Fruit fly (Drosophila melanogaster): Measurements from ENCODE around the gene Pif1B.

The Pif1B gene

dm6 chr3R:8798332-8798731 lies 2.6 kb downstream of the Pif1B start:
- TF ChIP-seq noc (tag; optimal IDR thresholded peaks at IDR 0.05): no peak

- TF ChIP-seq noc (tag; optimal IDR thresholded peaks at IDR 0.05): no peak
Observed at dm6 chr3R:8794384-8794783, 6.6 kb downstream of the Pif1B start, which contains the start of gene Ir85a. Gene Ir85a (plus strand): TSS chr3R:8794684.

DNA sequence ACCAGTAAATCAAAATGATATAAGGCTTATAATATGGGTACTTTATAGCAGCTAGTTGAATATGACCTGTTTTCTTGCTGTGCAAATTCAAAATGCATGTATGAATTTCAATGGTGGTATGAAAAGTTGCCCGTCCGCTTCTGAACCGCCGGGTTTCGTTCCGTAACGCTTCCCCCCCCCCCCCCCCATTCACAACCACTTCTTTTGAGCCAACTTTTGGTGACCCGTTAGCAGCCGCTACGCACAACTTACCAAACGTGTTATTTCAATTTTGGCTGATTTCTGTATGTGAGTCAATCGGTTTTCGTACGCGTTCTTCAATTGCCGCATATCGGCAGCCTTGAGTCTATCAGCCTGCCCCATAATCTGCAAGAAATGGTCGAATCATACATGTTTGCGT lies 7.2 kb downstream of the Pif1B start:
- TF ChIP-seq noc (tag; optimal IDR thresholded peaks at IDR 0.05): no peak

- no peak for TF ChIP-seq noc (tag; optimal IDR thresholded peaks at IDR 0.05)
Observed at dm6 chr3R:8792463-8793175, 8.4 kb downstream of the Pif1B start.

DNA sequence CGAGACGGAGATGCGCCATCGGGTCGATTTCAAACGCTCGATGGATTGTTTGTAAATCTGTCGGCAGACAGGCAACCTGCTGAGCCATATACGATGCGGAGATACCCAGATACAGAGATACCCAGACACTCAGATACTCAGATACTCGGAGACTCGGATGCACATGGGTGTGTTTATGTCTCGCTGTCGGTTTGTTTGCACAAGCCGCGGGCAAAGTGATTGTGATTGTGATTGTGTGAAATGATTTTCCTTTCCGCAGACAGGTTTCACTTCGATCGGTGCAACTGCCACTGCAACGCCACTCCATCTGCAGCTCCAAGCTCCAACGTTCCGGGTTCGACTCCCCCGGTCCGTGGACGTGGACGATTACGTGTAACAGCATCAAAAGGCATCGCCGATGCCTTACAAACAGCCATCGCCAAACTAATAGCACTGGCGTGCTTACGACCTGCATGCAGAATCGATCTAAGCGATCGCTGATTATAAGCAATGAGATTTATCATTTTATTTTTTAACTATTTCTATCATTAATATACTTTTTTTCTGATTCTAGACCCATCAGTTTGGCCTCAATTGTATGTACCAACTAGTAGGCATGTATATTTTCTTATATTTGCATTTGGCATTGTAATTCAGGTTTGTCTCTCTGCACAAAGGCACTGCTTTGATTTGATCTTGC lies 12.1 kb downstream of the Pif1B start:
- TF ChIP-seq noc (tag; optimal IDR thresholded peaks at IDR 0.05): no peak

DNA sequence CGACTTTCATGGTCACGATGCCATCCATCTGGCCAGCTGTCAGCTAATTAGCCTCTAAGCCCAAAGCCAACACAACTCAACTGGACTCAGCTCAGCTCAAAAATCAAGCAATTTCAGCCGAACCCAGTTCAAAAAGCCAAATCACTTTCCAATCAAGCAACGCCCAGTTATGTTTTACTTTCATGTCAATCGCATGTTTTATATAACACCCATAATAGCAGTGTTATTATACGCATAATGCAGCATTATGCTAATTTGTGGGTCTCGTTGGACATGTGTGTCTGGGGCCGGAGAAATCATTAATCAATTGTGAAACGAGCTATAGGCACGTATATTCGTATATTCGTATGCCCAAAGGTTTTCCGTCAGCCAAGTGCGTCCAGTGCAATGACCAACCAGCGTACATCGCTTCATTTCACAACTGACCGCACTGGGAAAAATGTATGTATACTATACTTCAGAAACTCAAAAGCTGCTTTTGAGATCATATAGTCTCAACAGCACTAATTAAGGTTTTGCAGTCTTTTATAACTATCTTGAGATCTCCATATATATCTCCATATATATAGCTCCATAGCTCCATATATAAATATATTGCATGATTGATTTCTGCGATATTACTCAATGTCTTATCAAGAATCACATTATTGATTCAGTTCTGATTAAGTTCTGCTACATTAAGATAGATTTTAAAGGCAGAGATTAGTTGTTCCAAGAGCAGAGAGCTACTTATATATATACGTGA lies 13.3 kb downstream of the Pif1B start:
- TF ChIP-seq noc (tag; optimal IDR thresholded peaks at IDR 0.05): no peak

dm6 chr3R:8785451-8785850 lies 15.5 kb downstream of the Pif1B start:
- TF ChIP-seq noc (tag; optimal IDR thresholded peaks at IDR 0.05): no peak

DNA sequence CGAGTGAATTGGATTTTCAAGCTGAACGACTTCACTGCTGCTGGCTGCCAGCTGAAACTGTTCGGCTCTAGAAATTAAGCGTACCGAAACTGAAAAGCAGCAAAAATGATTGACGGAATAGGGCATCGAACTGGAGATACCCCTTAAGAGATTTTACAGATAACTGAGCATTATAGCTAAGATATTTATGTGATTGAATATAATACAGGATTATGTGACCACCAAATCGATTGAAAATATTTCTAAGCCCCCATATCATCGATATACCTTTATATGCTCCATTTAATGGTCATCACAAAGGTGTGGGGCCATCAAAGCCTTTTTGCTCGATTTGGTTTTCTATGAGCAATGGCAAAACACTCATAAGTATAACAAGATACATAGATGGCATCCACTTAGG lies 16.2 kb downstream of the Pif1B start:
- no peak for TF ChIP-seq noc (tag; optimal IDR thresholded peaks at IDR 0.05)

DNA sequence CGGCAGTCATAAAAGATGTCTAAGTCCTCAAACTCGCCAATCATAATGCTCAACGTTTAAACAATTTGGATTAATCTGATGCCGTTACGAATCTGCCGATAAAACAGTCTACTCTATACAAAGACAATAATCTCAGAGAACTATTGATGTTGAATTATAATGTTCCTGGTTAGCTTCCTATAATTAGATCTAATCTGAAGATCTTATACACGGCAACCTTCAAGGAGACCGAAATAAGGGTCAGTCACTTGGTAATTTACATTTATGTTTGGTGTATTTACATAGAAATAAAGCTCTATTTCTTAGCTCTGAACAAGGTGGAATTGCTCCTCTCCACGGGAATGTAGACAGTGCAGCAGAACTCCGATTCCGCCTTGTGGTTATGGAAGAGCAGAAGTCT lies 20.3 kb downstream of the Pif1B start, which contains the start of gene CG33189:
TSS of gene CG33189 (minus strand) at position 101 of the 400 bp plus-strand sequence.
- no peak for TF ChIP-seq noc (tag; optimal IDR thresholded peaks at IDR 0.05)

DNA sequence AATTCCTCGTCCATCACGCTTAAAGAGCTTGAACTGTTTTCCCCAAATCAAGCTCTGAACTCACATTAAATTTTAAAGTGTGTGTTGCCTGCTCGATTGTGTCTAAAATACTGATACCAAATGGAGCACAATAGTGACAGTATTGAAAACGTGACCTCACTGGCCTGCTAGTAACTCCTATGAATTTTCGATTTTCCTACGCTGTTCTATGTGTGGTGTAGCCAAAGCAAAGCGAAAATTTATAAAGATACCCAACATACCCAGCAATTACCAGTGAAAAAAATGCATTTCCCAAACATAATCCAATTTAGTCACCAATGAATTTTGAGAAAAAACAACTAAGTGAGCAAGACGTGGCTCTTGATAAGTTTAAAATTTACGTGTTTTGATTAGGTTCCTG lies 21.2 kb downstream of the Pif1B start, which contains the start of gene CG33191:
TSS of gene CG33191 (minus strand) at position 101 of the 400 bp plus-strand sequence.
- no peak for TF ChIP-seq noc (tag; optimal IDR thresholded peaks at IDR 0.05)

dm6 chr3R:8773135-8773534 lies 27.8 kb downstream of the Pif1B start, which contains the start of gene CG34301:
Gene CG34301 (plus strand): TSS chr3R:8773435.
- no peak for TF ChIP-seq noc (tag; optimal IDR thresholded peaks at IDR 0.05)

DNA sequence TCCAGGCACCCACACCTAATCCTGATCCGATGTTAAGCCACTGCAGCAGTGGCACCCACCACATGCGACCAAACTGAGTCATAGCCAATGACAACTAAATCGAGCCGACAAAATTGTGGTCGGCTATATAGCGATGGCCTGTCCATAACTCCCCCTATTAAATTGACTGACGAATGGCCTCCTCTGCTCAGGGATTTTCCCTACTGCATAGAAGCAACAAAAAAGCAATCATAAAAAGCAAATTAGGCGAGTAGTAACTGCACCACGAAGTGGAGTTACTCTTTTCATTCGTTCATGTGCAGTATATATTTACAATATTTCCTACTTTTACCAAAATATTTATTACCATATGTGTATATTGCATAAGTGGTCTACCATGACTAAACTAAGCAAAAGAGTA lies 28.4 kb downstream of the Pif1B start, which contains the start of gene CG13318:
TSS of gene CG13318 (minus strand) at position 101 of the 400 bp plus-strand sequence.
- no peak for TF ChIP-seq noc (tag; optimal IDR thresholded peaks at IDR 0.05)

DNA sequence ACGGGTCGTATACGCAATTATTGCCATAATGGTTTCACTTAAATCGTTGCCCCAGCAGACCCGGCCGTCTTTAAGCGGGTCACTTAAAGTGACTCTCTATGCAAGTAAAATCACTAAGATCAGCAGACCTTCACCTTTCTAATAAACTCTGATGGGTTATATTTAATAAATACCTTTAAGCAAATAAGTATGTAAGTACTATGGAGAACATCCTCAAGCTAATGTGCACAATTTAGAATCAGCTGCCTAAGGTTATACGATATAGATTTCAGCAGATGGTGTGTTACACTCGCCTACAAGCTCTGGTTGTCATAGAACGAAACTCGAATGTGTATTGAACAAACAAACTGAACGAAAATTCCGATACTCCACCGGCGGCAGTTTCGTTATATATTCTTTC lies 31.9 kb downstream of the Pif1B start, which contains the start of gene CG8236:
TSS of gene CG8236 (plus strand) at position 301 of the 400 bp plus-strand sequence.
- TF ChIP-seq noc (tag; optimal IDR thresholded peaks at IDR 0.05): no peak

DNA sequence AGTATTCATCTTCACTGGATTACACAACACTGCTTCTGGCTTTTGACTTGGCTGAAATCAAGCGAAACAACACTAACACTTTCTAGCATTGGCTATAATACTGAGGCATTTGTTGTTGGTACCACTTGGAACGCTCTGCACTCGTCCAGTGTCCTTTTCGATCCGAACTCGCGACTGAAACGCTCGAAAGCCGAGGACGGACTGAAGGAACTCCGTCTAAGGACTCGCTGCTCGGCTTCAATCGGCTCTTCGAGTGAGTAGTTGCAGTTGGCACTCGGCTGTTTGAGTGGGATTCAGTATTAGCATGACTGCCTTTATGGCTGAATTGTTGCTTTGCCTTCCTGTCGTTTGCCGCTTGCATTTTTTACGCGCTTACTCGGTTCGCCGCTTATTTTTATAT lies 33.0 kb downstream of the Pif1B start, which contains the start of the genes CG34135 and CG11768:
TSS of gene CG34135 (minus strand) at position 194 of the 400 bp plus-strand sequence.
TSS of gene CG11768 (minus strand) at position 203 of the 400 bp plus-strand sequence.
- TF ChIP-seq noc (tag; optimal IDR thresholded peaks at IDR 0.05): no peak

dm6 chr3R:8748776-8749126 lies 52.2 kb downstream of the Pif1B start:
- TF ChIP-seq noc (tag; optimal IDR thresholded peaks at IDR 0.05): no peak

Measured in whole organism, larva.